Fruit fly (Drosophila melanogaster) whole organism, embryonic: ENCODE measurements around the gene CG9044.

Experiments
- Antp ChIP-seq: fragments of 200-800 bp; sonication (Bioruptor generic); optimal IDR thresholded peaks from 3 replicates; lab custom pipeline; 2016; ENCODE audit warnings: missing biosample characterization, missing genetic modification characterization
- Asciz ChIP-seq: fragments of 200-800 bp; sonication (Bioruptor generic); optimal IDR thresholded peaks from 2 replicates; lab custom pipeline; 2017; ENCODE audit warnings: missing biosample characterization, mild to moderate bottlenecking, missing genetic modification characterization, missing genetic modification reagents
- Atf-2 ChIP-seq: fragments of 200-800 bp; sonication (Bioruptor generic); optimal IDR thresholded peaks from 2 replicates; lab custom pipeline; 2016; ENCODE audit warnings: missing biosample characterization, missing genetic modification characterization
- Bteb2 ChIP-seq: fragments of 200-800 bp; sonication (Bioruptor generic); optimal IDR thresholded peaks from 2 replicates; lab custom pipeline; 2016; ENCODE audit warnings: missing biosample characterization, missing genetic modification characterization
- CG11560 ChIP-seq: fragments of 200-800 bp; sonication (Bioruptor generic); IDR thresholded peaks from 3 replicates; pipeline ENCODE4 v1.3.6; 2022; ENCODE audit warnings: missing biosample characterization, missing genetic modification characterization
- CG12104 ChIP-seq: fragments of 200-800 bp; sonication (Bioruptor generic); optimal IDR thresholded peaks from 3 replicates; lab custom pipeline; 2016; ENCODE audit warnings: missing biosample characterization, missing genetic modification characterization
- CG12219 ChIP-seq: fragments of 200-800 bp; sonication (Bioruptor generic); optimal IDR thresholded peaks from 3 replicates; lab custom pipeline; 2018; ENCODE audit warnings: missing biosample characterization, mild to moderate bottlenecking, missing genetic modification characterization
- CG12942 ChIP-seq: fragments of 200-800 bp; sonication (Bioruptor generic); optimal IDR thresholded peaks from 3 replicates; lab custom pipeline; 2016; ENCODE audit warnings: missing biosample characterization, missing genetic modification characterization
- CG14014 ChIP-seq: fragments of 200-800 bp; sonication (Bioruptor generic); IDR thresholded peaks from 2 replicates; pipeline ENCODE4 v1.3.6; 2022; ENCODE audit warnings: missing biosample characterization, missing genetic modification characterization
- CG14710 ChIP-seq: fragments of 200-800 bp; sonication (Bioruptor generic); optimal IDR thresholded peaks from 3 replicates; lab custom pipeline; 2019; ENCODE audit warnings: missing biosample characterization, mild to moderate bottlenecking, missing genetic modification characterization, moderate library complexity
- CG17829 ChIP-seq: fragments of 200-800 bp; optimal IDR thresholded peaks from 2 replicates; lab custom pipeline; 2019; ENCODE audit warnings: missing biosample characterization, mild to moderate bottlenecking, missing genetic modification characterization, moderate library complexity
- CG2199 ChIP-seq: fragments of 200-800 bp; sonication (Bioruptor generic); IDR thresholded peaks from 3 replicates; pipeline ENCODE4 v1.3.6; 2022; ENCODE audit warnings: missing biosample characterization, missing genetic modification characterization
- CG30020 ChIP-seq: fragments of 200-800 bp; optimal IDR thresholded peaks from 2 replicates; lab custom pipeline; 2019; ENCODE audit warnings: missing biosample characterization, mild to moderate bottlenecking, missing genetic modification characterization, moderate library complexity
- CG30403 ChIP-seq: fragments of 200-800 bp; sonication (Bioruptor generic); optimal IDR thresholded peaks from 3 replicates; lab custom pipeline; 2016; ENCODE audit warnings: missing biosample characterization, missing genetic modification characterization
- CG5245 ChIP-seq: fragments of 200-800 bp; sonication (Bioruptor generic); optimal IDR thresholded peaks from 3 replicates; lab custom pipeline; 2016; ENCODE audit warnings: missing biosample characterization, missing genetic modification characterization
- CG6689 ChIP-seq: fragments of 200-800 bp; sonication (Bioruptor generic); IDR thresholded peaks from 2 replicates; pipeline ENCODE4 v1.3.6; 2022; ENCODE audit warnings: missing biosample characterization, missing genetic modification characterization
- CG6765 ChIP-seq: fragments of 200-800 bp; sonication (Bioruptor generic); optimal IDR thresholded peaks from 3 replicates; lab custom pipeline; 2017; ENCODE audit warnings: missing biosample characterization, mild to moderate bottlenecking, missing genetic modification characterization
- CG6791 ChIP-seq: fragments of 200-800 bp; sonication (Bioruptor generic); IDR thresholded peaks from 3 replicates; pipeline ENCODE4 v1.3.6; 2022; ENCODE audit warnings: missing biosample characterization, missing genetic modification characterization; ENCODE audit not compliant: partially characterized antibody
- D19A ChIP-seq: fragments of 200-800 bp; optimal IDR thresholded peaks from 3 replicates; lab custom pipeline; 2019; ENCODE audit warnings: missing biosample characterization, mild to moderate bottlenecking, missing genetic modification characterization, moderate library complexity
- Fer2 ChIP-seq: fragments of 200-800 bp; sonication (Bioruptor generic); optimal IDR thresholded peaks from 2 replicates; lab custom pipeline; 2018; ENCODE audit warnings: missing biosample characterization, mild to moderate bottlenecking, missing genetic modification characterization, moderate library complexity
- Fer3 ChIP-seq: fragments of 200-800 bp; sonication (Bioruptor generic); optimal IDR thresholded peaks from 2 replicates; lab custom pipeline; 2018; ENCODE audit warnings: missing biosample characterization, mild to moderate bottlenecking, missing genetic modification characterization, moderate library complexity
- HLH4C ChIP-seq: fragments of 200-800 bp; sonication (Bioruptor generic); IDR thresholded peaks from 3 replicates; pipeline ENCODE4 v1.3.6; 2022; ENCODE audit warnings: missing biosample characterization, missing genetic modification characterization; ENCODE audit not compliant: partially characterized antibody
- HmgD ChIP-seq: fragments of 200-800 bp; sonication (Bioruptor generic); optimal IDR thresholded peaks from 3 replicates; lab custom pipeline; 2016; ENCODE audit warnings: missing biosample characterization, missing genetic modification characterization
- Hr3 ChIP-seq: fragments of 200-800 bp; sonication (Bioruptor generic); optimal IDR thresholded peaks from 3 replicates; lab custom pipeline; 2016; ENCODE audit warnings: missing biosample characterization, missing genetic modification characterization
- Hr39 ChIP-seq: fragments of >200 bp; optimal IDR thresholded peaks from 2 replicates; lab custom pipeline; 2017
- Hsf ChIP-seq: fragments of 200-800 bp; sonication (Bioruptor generic); optimal IDR thresholded peaks from 3 replicates; lab custom pipeline; 2016; ENCODE audit warnings: missing biosample characterization, missing genetic modification characterization
- NFAT ChIP-seq: fragments of 200-800 bp; sonication (Bioruptor generic); IDR thresholded peaks from 2 replicates; pipeline ENCODE4 v1.3.6; 2022; ENCODE audit warnings: missing biosample characterization, missing genetic modification characterization
- Pdp1 ChIP-seq, 2 experiments: fragments of 200-800 bp; sonication (Bioruptor generic); optimal IDR thresholded peaks; 3 replicates each; lab custom pipeline; 2016; ENCODE audit warnings: missing biosample characterization in 2 of 2, missing genetic modification characterization in 2 of 2, mild to moderate bottlenecking in 1 of 2, moderate library complexity in 1 of 2
- Poxn ChIP-seq: fragments of 200-800 bp; sonication (Bioruptor generic); IDR thresholded peaks from 2 replicates; pipeline ENCODE4 v1.3.6; 2022; ENCODE audit warnings: missing biosample characterization, missing genetic modification characterization
- Ravus ChIP-seq: fragments of 200-800 bp; sonication (Bioruptor generic); IDR thresholded peaks from 2 replicates; pipeline ENCODE4 v1.3.6; 2022; ENCODE audit warnings: missing biosample characterization, missing genetic modification characterization
- Xrp1 ChIP-seq: fragments of 200-800 bp; sonication (Bioruptor generic); IDR thresholded peaks from 2 replicates; pipeline ENCODE4 v1.3.6; 2022; ENCODE audit warnings: missing biosample characterization, missing genetic modification characterization
- YL-1 ChIP-seq: fragments of 200-800 bp; sonication (Bioruptor generic); optimal IDR thresholded peaks from 3 replicates; lab custom pipeline; 2017; ENCODE audit warnings: missing biosample characterization, mild to moderate bottlenecking, missing genetic modification characterization
- bab2 ChIP-seq: fragments of 200-800 bp; sonication (Bioruptor generic); optimal IDR thresholded peaks from 2 replicates; lab custom pipeline; 2016; ENCODE audit warnings: missing biosample characterization, missing genetic modification characterization
- cg ChIP-seq: fragments of 200-800 bp; sonication (Bioruptor generic); optimal IDR thresholded peaks from 3 replicates; lab custom pipeline; 2019; ENCODE audit warnings: missing biosample characterization, mild to moderate bottlenecking, missing genetic modification characterization, moderate library complexity
- chm ChIP-seq: fragments of 200-800 bp; sonication (Bioruptor generic); IDR thresholded peaks from 2 replicates; pipeline ENCODE4 v1.3.6; 2022; ENCODE audit warnings: missing biosample characterization, missing genetic modification characterization
- da ChIP-seq: fragments of 200-800 bp; sonication (Bioruptor generic); optimal IDR thresholded peaks from 2 replicates; lab custom pipeline; 2016; ENCODE audit warnings: missing biosample characterization, missing genetic modification characterization
- dpn ChIP-seq, 2 experiments: fragments of 200-800 bp; sonication (Bioruptor generic); optimal IDR thresholded peaks; 3 replicates each; lab custom pipeline; 2016; ENCODE audit warnings: missing biosample characterization in 2 of 2, missing genetic modification characterization in 2 of 2
- ewg ChIP-seq: fragments of 200-800 bp; sonication (Bioruptor generic); optimal IDR thresholded peaks from 3 replicates; lab custom pipeline; 2017; ENCODE audit warnings: mild to moderate bottlenecking, missing biosample characterization, missing genetic modification reagents, missing genetic modification characterization
- gcm2 ChIP-seq: fragments of 200-800 bp; sonication (Bioruptor generic); optimal IDR thresholded peaks from 2 replicates; lab custom pipeline; 2016; ENCODE audit warnings: missing biosample characterization, missing genetic modification characterization
- h ChIP-seq: fragments of >200 bp; optimal IDR thresholded peaks from 2 replicates; lab custom pipeline; 2017
- jigr1 ChIP-seq: fragments of 200-800 bp; sonication (Bioruptor generic); IDR thresholded peaks from 3 replicates; pipeline ENCODE4 v1.3.6; 2022; ENCODE audit warnings: missing biosample characterization, missing genetic modification characterization
- kni ChIP-seq: fragments of 200-800 bp; sonication (Bioruptor generic); optimal IDR thresholded peaks from 3 replicates; lab custom pipeline; 2017; ENCODE audit warnings: mild to moderate bottlenecking, missing biosample characterization, missing genetic modification reagents, missing genetic modification characterization
- pb ChIP-seq: fragments of 200-800 bp; sonication (Bioruptor generic); optimal IDR thresholded peaks from 3 replicates; lab custom pipeline; 2016; ENCODE audit warnings: missing biosample characterization, missing genetic modification characterization
- pfk ChIP-seq: fragments of 200-800 bp; sonication (Bioruptor generic); optimal IDR thresholded peaks from 2 replicates; lab custom pipeline; 2018; ENCODE audit warnings: missing biosample characterization, mild to moderate bottlenecking, missing genetic modification characterization, moderate library complexity
- sr ChIP-seq: fragments of 200-800 bp; sonication (Bioruptor generic); IDR thresholded peaks from 3 replicates; pipeline ENCODE4 v1.3.6; 2022; ENCODE audit warnings: missing biosample characterization, missing genetic modification characterization
- ssp ChIP-seq: fragments of 200-800 bp; sonication (Bioruptor generic); IDR thresholded peaks from 2 replicates; pipeline ENCODE4 v1.3.6; 2022; ENCODE audit warnings: missing biosample characterization, missing genetic modification characterization
- unpg ChIP-seq: fragments of 200-800 bp; sonication (Bioruptor generic); optimal IDR thresholded peaks from 3 replicates; lab custom pipeline; 2018; ENCODE audit warnings: missing biosample characterization, mild to moderate bottlenecking, missing genetic modification characterization, moderate library complexity
- wor ChIP-seq: fragments of 200-800 bp; sonication (Bioruptor generic); IDR thresholded peaks from 2 replicates; pipeline ENCODE4 v1.3.6; 2022; ENCODE audit warnings: missing biosample characterization, missing genetic modification characterization
- zen2 ChIP-seq: fragments of 200-800 bp; sonication (Bioruptor generic); IDR thresholded peaks from 3 replicates; pipeline ENCODE4 v1.3.6; 2022; ENCODE audit warnings: missing biosample characterization, missing genetic modification characterization; ENCODE audit not compliant: partially characterized antibody

CG9044 gene

dm6 chr2L:5943229-5944078 is 5.8 kb upstream of the CG9044 start, which contains the start of the genes Sfp26Ad and Gpdh1 (continued):
- no peak for TF ChIP-seq zen2
- TF ChIP-seq CG6689 (GFP tag; lab: Robert Waterston, UW), result 0 out of 2 replicates have a peak, but pooled peaks have one; percentile 24
- peak; percentile 10 for TF ChIP-seq da (GFP tag; lab: Kevin White, UChicago)
- TF ChIP-seq Hr39 (lab: Kevin White, UChicago), result no peak
- TF ChIP-seq CG12219 (GFP tag; lab: Kevin White, UChicago), result peak; percentile 23
- TF ChIP-seq NFAT (GFP tag; lab: Robert Waterston, UW), result peak; percentile 89
- peak; percentile 42; the same call in 1 of the 3 replicates for TF ChIP-seq CG6791
- peak; percentile 77 for TF ChIP-seq Hsf
- TF ChIP-seq Fer2 (tag; lab: Kevin White, UChicago), result peak; percentile 43
- no peak for TF ChIP-seq h (lab: Kevin White, UChicago)
- peak; percentile 100 for TF ChIP-seq ewg
- TF ChIP-seq HLH4C (GFP tag; lab: Robert Waterston, UW), result peak; percentile 44; the same call in 2 of the 3 replicates
- peak; percentile 44 for TF ChIP-seq HmgD (GFP tag; lab: Kevin White, UChicago)
- peak; percentile 73 for TF ChIP-seq CG17829
- TF ChIP-seq CG30020 (tag; lab: Kevin White, UChicago), result peak; percentile 47
- peak; percentile 52 for TF ChIP-seq CG12104 (GFP tag; lab: Kevin White, UChicago)
- peak; percentile 74 for TF ChIP-seq Xrp1 (GFP tag; lab: Robert Waterston, UW)
- TF ChIP-seq YL-1 (GFP tag; lab: Kevin White, UChicago), result peak; percentile 23
- peak; percentile 83 for TF ChIP-seq CG30403 (GFP tag; lab: Kevin White, UChicago)
- peak; percentile 59; the same call in 1 of the 3 replicates for TF ChIP-seq sr (GFP tag; lab: Robert Waterston, UW)
- peak; percentile 95 for TF ChIP-seq cg (GFP tag; lab: Kevin White, UChicago)
- TF ChIP-seq Fer3 (tag; lab: Kevin White, UChicago), result peak; percentile 61
- TF ChIP-seq Asciz (GFP tag; lab: Kevin White, UChicago), result peak; percentile 5
- peak; percentile 78 for TF ChIP-seq CG6765 (GFP tag; lab: Kevin White, UChicago)
- peak; percentile 7 for TF ChIP-seq pfk (GFP tag; lab: Kevin White, UChicago)
- peak; percentile 87 for TF ChIP-seq Bteb2 (GFP tag; lab: Kevin White, UChicago)
- TF ChIP-seq Poxn (GFP tag; lab: Robert Waterston, UW), result no peak
- peak; percentile 39 to 72 for TF ChIP-seq Pdp1 (GFP tag; optimal IDR thresholded peaks at IDR 0.05; lab: Kevin White, UChicago)
- peak; percentile 57 for TF ChIP-seq gcm2 (GFP tag; lab: Kevin White, UChicago)
- peak; percentile 87 to 90 for TF ChIP-seq dpn (GFP tag; optimal IDR thresholded peaks at IDR 0.05; lab: Kevin White, UChicago)
- TF ChIP-seq pb, result peak; percentile 55
- no peak for TF ChIP-seq jigr1 (GFP tag; lab: Robert Waterston, UW)
- TF ChIP-seq CG2199 (GFP tag; lab: Robert Waterston, UW), result peak; percentile 72; the same call in 2 of the 3 replicates
- peak; percentile 70 for TF ChIP-seq Hr3 (GFP tag; lab: Kevin White, UChicago)
- TF ChIP-seq Antp (GFP tag; lab: Kevin White, UChicago), result peak; percentile 80
- TF ChIP-seq kni (GFP tag; lab: Kevin White, UChicago), result peak; percentile 60
- no peak for TF ChIP-seq Ravus
- peak; percentile 25 for TF ChIP-seq D19A (tag; lab: Kevin White, UChicago)
- peak; percentile 68 for TF ChIP-seq unpg (GFP tag; lab: Kevin White, UChicago)
- TF ChIP-seq Atf-2 (GFP tag; lab: Kevin White, UChicago), result peak; percentile 34
- peak; percentile 71 for TF ChIP-seq CG12942 (GFP tag; lab: Kevin White, UChicago)
- TF ChIP-seq ssp (GFP tag; lab: Robert Waterston, UW), result peak; percentile 54
- no peak for TF ChIP-seq wor (GFP tag; lab: Robert Waterston, UW)
- peak; percentile 73 for TF ChIP-seq chm
- TF ChIP-seq bab2 (GFP tag; lab: Kevin White, UChicago), result peak; percentile 72
- peak; percentile 56; the same call in 1 of the 2 replicates for TF ChIP-seq CG14014
- peak; percentile 75 for TF ChIP-seq CG5245 (GFP tag; lab: Kevin White, UChicago)
- TF ChIP-seq CG11560 (tag; lab: Robert Waterston, UW), result no peak
- peak; percentile 79 for TF ChIP-seq CG14710 (tag; lab: Kevin White, UChicago)
